Fruit fly (Drosophila melanogaster): ENCODE data around the gene CG8119.

- TF ChIP-seq CG8478 (optimal IDR thresholded peaks at IDR 0.05) (no peak), usp (GFP tag; optimal IDR thresholded peaks at IDR 0.05) (no peak), psq (optimal IDR thresholded peaks at IDR 0.05) (no peak), EcR (GFP tag; optimal IDR thresholded peaks at IDR 0.05) (no peak), pan (optimal IDR thresholded peaks at IDR 0.05) (no peak)
Measured at dm6 chrX:15709624-15709983, 47.2 kb downstream of the CG8119 start.
